Worm (Caenorhabditis elegans) whole organism, L3 larva: ENCODE measurements around the gene K01D12.5.

Experiments
- R02D3.7 ChIP-seq: fragments of 150-350 bp; optimal IDR thresholded peaks from 2 replicates; lab custom pipeline; 2014; ENCODE audit warnings: missing biosample characterization, missing genetic modification characterization
- ZK546.5 ChIP-seq: sonication (generic microtip); optimal IDR thresholded peaks from 2 replicates; lab custom pipeline; 2017; ENCODE audit warnings: missing biosample characterization, missing genetic modification characterization
- ama-1 ChIP-seq: fragments of 150-350 bp; optimal IDR thresholded peaks from 2 replicates; lab custom pipeline; 2018
- ceh-16 ChIP-seq: sonication (generic microtip); optimal IDR thresholded peaks from 2 replicates; lab custom pipeline; 2017; ENCODE audit warnings: missing biosample characterization, missing genetic modification characterization
- ceh-28 ChIP-seq: fragments of 150-350 bp; optimal IDR thresholded peaks from 2 replicates; lab custom pipeline; 2014; ENCODE audit warnings: missing biosample characterization, missing genetic modification reagents, missing genetic modification characterization
- ceh-82 ChIP-seq: fragments of 150-350 bp; optimal IDR thresholded peaks from 2 replicates; lab custom pipeline; 2014; ENCODE audit warnings: missing biosample characterization, missing genetic modification characterization
- ceh-9 ChIP-seq: sonication (generic microtip); optimal IDR thresholded peaks from 2 replicates; lab custom pipeline; 2018; ENCODE audit warnings: missing biosample characterization, missing genetic modification characterization
- daf-12 ChIP-seq: fragments of 150-350 bp; optimal IDR thresholded peaks from 2 replicates; lab custom pipeline; 2014; ENCODE audit warnings: missing biosample characterization, missing genetic modification reagents, missing genetic modification characterization
- egl-27 ChIP-seq: sonication (generic microtip); optimal IDR thresholded peaks from 4 replicates; lab custom pipeline; 2017; ENCODE audit warnings: missing biosample characterization, missing genetic modification reagents, missing genetic modification characterization
- elt-1 ChIP-seq: fragments of 150-350 bp; optimal IDR thresholded peaks from 2 replicates; lab custom pipeline; 2014; ENCODE audit warnings: missing biosample characterization, missing genetic modification characterization
- elt-2 ChIP-seq: sonication (generic microtip); optimal IDR thresholded peaks from 2 replicates; lab custom pipeline; 2016; ENCODE audit warnings: missing genetic modification reagents, mild to moderate bottlenecking, missing genetic modification characterization, missing compliant biosample characterization
- elt-3 ChIP-seq, 3 experiments: fragments of 150-350 bp in 1 of 3; sonication (generic microtip) in 2 of 3; optimal IDR thresholded peaks; 2 replicates in 2 of 3; 4 replicates in 1 of 3; lab custom pipeline; 2014 to 2017; ENCODE audit warnings: missing biosample characterization in 3 of 3, missing genetic modification characterization in 3 of 3
- eor-1 ChIP-seq, 2 experiments: fragments of 150-350 bp; optimal IDR thresholded peaks; 2 replicates each; lab custom pipeline; 2014 to 2018; ENCODE audit warnings: missing biosample characterization in 2 of 2, missing genetic modification characterization in 2 of 2
- fkh-2 ChIP-seq: fragments of 150-350 bp; optimal IDR thresholded peaks from 2 replicates; lab custom pipeline; 2014; ENCODE audit warnings: missing biosample characterization, missing genetic modification reagents, missing genetic modification characterization
- fos-1 ChIP-seq: fragments of 150-350 bp; optimal IDR thresholded peaks from 2 replicates; lab custom pipeline; 2014; ENCODE audit warnings: missing biosample characterization, missing genetic modification characterization
- hmg-11 ChIP-seq: sonication (generic microtip); optimal IDR thresholded peaks from 2 replicates; lab custom pipeline; 2016; ENCODE audit warnings: missing genetic modification characterization, missing compliant biosample characterization
- lin-15B ChIP-seq: fragments of 150-350 bp; optimal IDR thresholded peaks from 2 replicates; lab custom pipeline; 2014; ENCODE audit warnings: missing biosample characterization, missing genetic modification characterization
- lin-39 ChIP-seq: fragments of 150-350 bp; optimal IDR thresholded peaks from 2 replicates; lab custom pipeline; 2018; ENCODE audit warnings: missing biosample characterization, missing genetic modification reagents, missing genetic modification characterization
- mdl-1 ChIP-seq: fragments of 150-350 bp; optimal IDR thresholded peaks from 2 replicates; lab custom pipeline; 2014; ENCODE audit warnings: missing biosample characterization, missing genetic modification characterization
- mml-1 ChIP-seq: fragments of 150-350 bp; sonication (generic microtip); optimal IDR thresholded peaks from 3 replicates; lab custom pipeline; 2014; ENCODE audit warnings: missing biosample characterization, missing genetic modification characterization
- nfya-1 ChIP-seq: sonication (generic microtip); optimal IDR thresholded peaks from 2 replicates; lab custom pipeline; 2017; ENCODE audit warnings: missing genetic modification characterization, mild to moderate bottlenecking, missing compliant biosample characterization, antibody characterized with exemption, moderate library complexity; ENCODE audit not compliant: insufficient read depth
- nhr-12 ChIP-seq: fragments of 150-350 bp; optimal IDR thresholded peaks from 2 replicates; lab custom pipeline; 2014; ENCODE audit warnings: missing biosample characterization, missing genetic modification characterization
- nhr-237 ChIP-seq: fragments of 150-350 bp; optimal IDR thresholded peaks from 2 replicates; lab custom pipeline; 2014; ENCODE audit warnings: missing biosample characterization, missing genetic modification characterization
- nhr-25 ChIP-seq: sonication (generic microtip); optimal IDR thresholded peaks from 2 replicates; lab custom pipeline; 2017; ENCODE audit warnings: missing biosample characterization, missing genetic modification characterization
- nhr-43 ChIP-seq: sonication (generic microtip); optimal IDR thresholded peaks from 2 replicates; lab custom pipeline; 2016; ENCODE audit warnings: mild to moderate bottlenecking, missing genetic modification characterization, missing compliant biosample characterization; ENCODE audit not compliant: poor library complexity, severe bottlenecking
- nhr-67 ChIP-seq: fragments of 150-350 bp; optimal IDR thresholded peaks from 2 replicates; lab custom pipeline; 2014; ENCODE audit warnings: missing biosample characterization, missing genetic modification characterization
- nhr-77 ChIP-seq: fragments of 150-350 bp; optimal IDR thresholded peaks from 2 replicates; lab custom pipeline; 2014; ENCODE audit warnings: missing biosample characterization, missing genetic modification characterization
- pha-4 ChIP-seq: fragments of 150-350 bp; optimal IDR thresholded peaks from 2 replicates; lab custom pipeline; 2014; ENCODE audit warnings: missing biosample characterization, missing genetic modification reagents, missing genetic modification characterization
- pqm-1 ChIP-seq: fragments of 150-350 bp; optimal IDR thresholded peaks from 2 replicates; lab custom pipeline; 2017; ENCODE audit warnings: missing biosample characterization, missing genetic modification characterization, inconsistent platforms
- sea-2 ChIP-seq: fragments of 150-350 bp; sonication (generic microtip); optimal IDR thresholded peaks from 4 replicates; lab custom pipeline; 2014; ENCODE audit warnings: missing biosample characterization, missing genetic modification reagents, missing genetic modification characterization
- skn-1 ChIP-seq: fragments of 150-350 bp; optimal IDR thresholded peaks from 2 replicates; lab custom pipeline; 2014; ENCODE audit warnings: missing biosample characterization, missing genetic modification characterization
- snpc-4 ChIP-seq: fragments of 150-350 bp; optimal IDR thresholded peaks from 2 replicates; lab custom pipeline; 2014; ENCODE audit warnings: missing biosample characterization, missing genetic modification characterization
- tbx-2 ChIP-seq: sonication (generic microtip); optimal IDR thresholded peaks from 2 replicates; lab custom pipeline; 2016; ENCODE audit warnings: mild to moderate bottlenecking, missing genetic modification characterization, missing compliant biosample characterization
- unc-62 ChIP-seq: fragments of 150-350 bp; sonication (generic microtip); optimal IDR thresholded peaks from 4 replicates; lab custom pipeline; 2014; ENCODE audit warnings: missing biosample characterization, missing genetic modification reagents, missing genetic modification characterization
- zag-1 ChIP-seq: fragments of 150-350 bp; optimal IDR thresholded peaks from 2 replicates; lab custom pipeline; 2014; ENCODE audit warnings: missing biosample characterization, missing genetic modification characterization
- ztf-4 ChIP-seq: fragments of 150-350 bp; optimal IDR thresholded peaks from 2 replicates; lab custom pipeline; 2014; ENCODE audit warnings: missing biosample characterization, missing genetic modification characterization

The K01D12.5 gene

ce11 chrV:12406514-12406913, 8.9 kb downstream of the K01D12.5 start:
- TF ChIP-seq nfya-1 (no peak), elt-1 (no peak), lin-39 (no peak), fkh-2 (tag; lab: Kevin White, UChicago) (no peak), nhr-77 (tag; lab: Kevin White, UChicago) (no peak), skn-1 (no peak), elt-2 (no peak), ama-1 (lab: Kevin White, UChicago) (no peak), nhr-25 (no peak), fos-1 (tag; lab: Kevin White, UChicago) (no peak), elt-3 (tag; optimal IDR thresholded peaks at IDR 0.05; lab: Kevin White, UChicago) (no peak)

- no peak for TF ChIP-seq mml-1 (tag; lab: Kevin White, UChicago)
- TF ChIP-seq ceh-28, result no peak
- no peak for TF ChIP-seq nhr-43 (tag; lab: Kevin White, UChicago)
- no peak for TF ChIP-seq ceh-16 (tag; lab: Kevin White, UChicago)
- no peak for TF ChIP-seq R02D3.7 (tag; lab: Kevin White, UChicago)
- TF ChIP-seq pha-4 (tag; lab: Kevin White, UChicago), result no peak
- no peak for TF ChIP-seq snpc-4 (tag; lab: Kevin White, UChicago)
- no peak for TF ChIP-seq zag-1 (tag; lab: Kevin White, UChicago)
- no peak for TF ChIP-seq ztf-4
- TF ChIP-seq, all 47 proteins: peak for 0
Measured at ce11 chrV:12408525-12408924, 10.9 kb downstream of the K01D12.5 start, which contains the start of gene cdr-4. cdr-4 (minus strand) TSS chrV:12408625.

ce11 chrV:12408996-12409395, 11.4 kb downstream of the K01D12.5 start:
- TF ChIP-seq ceh-9 (no peak), pqm-1 (peak; percentile 1), nhr-12 (no peak), egl-27 (tag; lab: Kevin White, UChicago) (no peak), nfya-1 (peak; percentile 0), tbx-2 (no peak), ZK546.5 (tag; lab: Kevin White, UChicago) (no peak), ceh-16 (tag; lab: Kevin White, UChicago) (no peak), sea-2 (GFP tag; lab: Kevin White, UChicago) (no peak), ceh-28 (no peak), eor-1 (tag; optimal IDR thresholded peaks at IDR 0.05; lab: Kevin White, UChicago) (no peak), elt-2 (peak; percentile 6), pha-4 (tag; lab: Kevin White, UChicago) (peak; percentile 62), nhr-43 (tag; lab: Kevin White, UChicago) (no peak), unc-62 (GFP tag; lab: Kevin White, UChicago) (no peak), zag-1 (tag; lab: Kevin White, UChicago) (no peak), ceh-82 (tag; lab: Kevin White, UChicago) (no peak), nhr-25 (no peak), fos-1 (tag; lab: Kevin White, UChicago) (no peak)

ce11 chrV:12410416-12411001, 12.9 kb downstream of the K01D12.5 start, which contains the start of gene hrg-2:
hrg-2 (minus strand) TSS chrV:12410513.
- TF ChIP-seq fkh-2 (tag; lab: Kevin White, UChicago) (no peak), snpc-4 (tag; lab: Kevin White, UChicago) (no peak), mdl-1 (no peak), nhr-43 (tag; lab: Kevin White, UChicago) (no peak), egl-27 (tag; lab: Kevin White, UChicago) (no peak), fos-1 (tag; lab: Kevin White, UChicago) (no peak), nhr-237 (tag; lab: Kevin White, UChicago) (no peak), lin-15B (tag; lab: Kevin White, UChicago) (no peak), ztf-4 (no peak), nhr-67 (tag; lab: Kevin White, UChicago) (no peak), daf-12 (tag; lab: Kevin White, UChicago) (no peak), hmg-11 (no peak), pqm-1 (no peak), zag-1 (tag; lab: Kevin White, UChicago) (no peak), tbx-2 (no peak)
